Fruit fly (Drosophila melanogaster): ENCODE measurements around the gene Shawl.

DNA sequence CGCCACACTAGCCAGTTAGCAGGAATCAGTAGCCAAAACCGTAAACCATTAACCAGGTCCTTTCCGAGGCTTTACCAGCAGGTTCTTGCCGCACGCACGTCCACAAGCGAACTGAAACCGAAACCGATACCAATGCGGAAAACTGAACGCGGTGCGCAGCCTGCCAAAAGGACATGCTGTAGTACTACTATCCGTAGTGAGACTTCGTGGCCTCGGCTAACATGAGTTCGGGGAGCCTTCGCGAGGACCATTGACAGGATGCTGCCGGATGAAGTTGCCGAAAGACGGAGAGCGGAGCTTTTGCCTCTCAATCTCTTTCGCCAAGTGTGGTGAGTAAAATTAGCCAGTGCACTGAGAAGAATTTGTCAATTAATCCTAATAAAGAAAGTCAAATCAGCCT lies at the start of gene Shawl:
- TF ChIP-seq ap (GFP tag; IDR thresholded peaks at IDR 0.05) (no peak), HLH3B (GFP tag; IDR thresholded peaks at IDR 0.05) (no peak), gro (GFP tag; optimal IDR thresholded peaks at IDR 0.05) (no peak), zen (tag; optimal IDR thresholded peaks at IDR 0.05) (no peak), insv (GFP tag; optimal IDR thresholded peaks at IDR 0.05) (no peak)
